Worm (Caenorhabditis elegans) whole organism, L4 larva: Measurements from ENCODE around the gene str-3.

Source experiments
- D1046.2 ChIP-seq: fragments of 200-800 bp; sonication (Bioruptor generic); IDR thresholded peaks from 2 replicates; pipeline ENCODE4 v1.3.6; 2022; ENCODE audit warnings: missing genetic modification characterization, missing compliant biosample characterization
- F37D6.2 ChIP-seq: sonication (generic microtip); optimal IDR thresholded peaks from 2 replicates; lab custom pipeline; 2016; ENCODE audit warnings: mild to moderate bottlenecking, missing genetic modification characterization, missing compliant biosample characterization
- ZK546.5 ChIP-seq, 2 experiments: sonication (generic microtip); optimal IDR thresholded peaks; 2 replicates each; lab custom pipeline; 2017; ENCODE audit warnings: missing biosample characterization in 2 of 2, missing genetic modification characterization in 2 of 2
- ceh-82 ChIP-seq: sonication (generic microtip); optimal IDR thresholded peaks from 2 replicates; lab custom pipeline; 2017; ENCODE audit warnings: missing biosample characterization, missing genetic modification characterization
- daf-12 ChIP-seq: fragments of 150-350 bp; optimal IDR thresholded peaks from 2 replicates; lab custom pipeline; 2014; ENCODE audit warnings: missing biosample characterization, missing genetic modification reagents, missing genetic modification characterization
- hmg-1.1 ChIP-seq: fragments of 200-800 bp; sonication (Bioruptor generic); IDR thresholded peaks from 2 replicates; pipeline ENCODE4 v1.3.6; 2022; ENCODE audit warnings: missing genetic modification reagents, missing genetic modification characterization, missing compliant biosample characterization
- lin-39 ChIP-seq: fragments of 150-350 bp; optimal IDR thresholded peaks from 2 replicates; lab custom pipeline; 2014; ENCODE audit warnings: missing biosample characterization, missing genetic modification reagents, missing genetic modification characterization
- lsy-2 ChIP-seq, 2 experiments: fragments of 150-350 bp in 1 of 2; sonication (generic microtip) in 1 of 2; optimal IDR thresholded peaks; 2 replicates each; lab custom pipeline; 2014 to 2017; ENCODE audit warnings: missing biosample characterization in 2 of 2, missing genetic modification characterization in 2 of 2
- nhr-28 ChIP-seq: fragments of 150-350 bp; optimal IDR thresholded peaks from 2 replicates; lab custom pipeline; 2014; ENCODE audit warnings: missing biosample characterization, missing genetic modification characterization
- spr-3 ChIP-seq: fragments of 200-800 bp; sonication (Bioruptor generic); optimal IDR thresholded peaks from 2 replicates; lab custom pipeline; 2018; ENCODE audit warnings: mild to moderate bottlenecking, missing genetic modification characterization, missing compliant biosample characterization
- unc-130 ChIP-seq: sonication (generic microtip); optimal IDR thresholded peaks from 2 replicates; lab custom pipeline; 2016; ENCODE audit warnings: missing genetic modification reagents, missing genetic modification characterization, missing compliant biosample characterization
- unc-62 ChIP-seq, 3 experiments: fragments of 150-350 bp in 1 of 3; sonication (generic microtip); optimal IDR thresholded peaks in 2 of 3; peaks in 1 of 3; 1 replicate in 1 of 3; 2 replicates in 2 of 3; lab custom pipeline; 2014 to 2017; ENCODE audit warnings: missing biosample characterization in 3 of 3, missing genetic modification characterization in 3 of 3, missing genetic modification reagents in 3 of 3, missing genotype in 1 of 3
- ztf-11 ChIP-seq: fragments of 150-350 bp; optimal IDR thresholded peaks from 2 replicates; lab custom pipeline; 2014; ENCODE audit warnings: missing biosample characterization, missing genetic modification characterization

DNA sequence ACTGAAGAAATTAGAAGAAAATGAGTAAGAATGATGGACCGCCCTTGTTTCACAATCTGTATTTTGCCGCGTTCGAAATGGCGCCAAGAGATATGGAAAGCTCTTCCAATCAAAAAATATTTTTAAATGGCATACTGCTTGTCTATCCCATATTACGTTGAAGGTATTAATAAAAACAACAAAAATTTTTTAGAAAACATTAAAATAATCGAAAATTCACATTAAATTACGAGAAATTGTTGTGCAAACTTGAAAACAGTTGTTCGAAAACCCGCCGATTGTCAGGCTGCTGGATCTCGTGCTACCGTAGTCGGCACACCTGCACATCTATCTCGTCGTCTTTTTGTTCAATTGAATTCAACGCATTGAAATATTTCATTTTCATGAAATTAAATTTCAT is 16.6 kb downstream of the str-3 start, which contains the start of gene klc-1:
- TF ChIP-seq ZK546.5 (tag; optimal IDR thresholded peaks at IDR 0.05; lab: Kevin White, UChicago): no peak
- peak in 1 of 2 experiments; percentile 56 for TF ChIP-seq lsy-2 (tag; optimal IDR thresholded peaks at IDR 0.05; lab: Kevin White, UChicago)
- no peak for TF ChIP-seq hmg-1.1 (GFP tag; lab: Robert Waterston, UW)
- no peak for TF ChIP-seq lin-39 (tag; lab: Kevin White, UChicago)
- TF ChIP-seq ceh-82 (tag; lab: Kevin White, UChicago): no peak
- TF ChIP-seq nhr-28: no peak
- TF ChIP-seq daf-12: no peak
- TF ChIP-seq unc-62 (GFP tag; optimal IDR thresholded peaks at IDR 0.05 in 1 of 2; lab: Kevin White, UChicago): no peak
- no peak for TF ChIP-seq unc-62 (tag; optimal IDR thresholded peaks at IDR 0.05; lab: Kevin White, UChicago)
- TF ChIP-seq D1046.2 (GFP tag; lab: Robert Waterston, UW): no peak
- no peak for TF ChIP-seq F37D6.2 (tag; lab: Kevin White, UChicago)
- TF ChIP-seq unc-130 (GFP tag; lab: Kevin White, UChicago): no peak
- no peak for TF ChIP-seq ztf-11 (tag; lab: Kevin White, UChicago)
- TF ChIP-seq spr-3: no peak
